Worm (Caenorhabditis elegans) whole organism, L1 larva: ENCODE data around the gene C47E8.1.

ENCODE experiments used
- C04F5.9 ChIP-seq: sonication (generic microtip); optimal IDR thresholded peaks from 2 replicates; lab custom pipeline; 2016; ENCODE audit warnings: missing genetic modification characterization, missing compliant biosample characterization
- C34B4.2 ChIP-seq: sonication (generic microtip); optimal IDR thresholded peaks from 2 replicates; lab custom pipeline; 2017; ENCODE audit warnings: mild to moderate bottlenecking, missing genetic modification characterization, missing compliant biosample characterization
- Y116A8C.19 ChIP-seq: sonication (generic microtip); optimal IDR thresholded peaks from 2 replicates; lab custom pipeline; 2016; ENCODE audit warnings: missing compliant biosample characterization, missing genetic modification characterization, borderline replicate concordance
- aha-1 ChIP-seq: fragments of 150-350 bp; optimal IDR thresholded peaks from 2 replicates; lab custom pipeline; 2014; ENCODE audit warnings: missing biosample characterization, missing genetic modification characterization
- alr-1 ChIP-seq: fragments of 200-800 bp; sonication (Bioruptor generic); optimal IDR thresholded peaks from 2 replicates; lab custom pipeline; 2018; ENCODE audit warnings: borderline replicate concordance, mild to moderate bottlenecking, missing genetic modification characterization, missing compliant biosample characterization
- aly-2 ChIP-seq: fragments of 150-350 bp; optimal IDR thresholded peaks from 2 replicates; lab custom pipeline; 2014; ENCODE audit warnings: missing biosample characterization, missing genetic modification characterization
- ama-1 ChIP-seq: fragments of 150-350 bp; optimal IDR thresholded peaks from 2 replicates; lab custom pipeline; 2014
- blmp-1 ChIP-seq: fragments of 150-350 bp; optimal IDR thresholded peaks from 2 replicates; lab custom pipeline; 2014; ENCODE audit warnings: missing biosample characterization, missing genetic modification characterization
- ceh-63 ChIP-seq: fragments of 200-800 bp; sonication (Bioruptor generic); optimal IDR thresholded peaks from 2 replicates; lab custom pipeline; 2018; ENCODE audit warnings: mild to moderate bottlenecking, missing genetic modification characterization, missing compliant biosample characterization
- ceh-82 ChIP-seq, 3 experiments: fragments of 150-350 bp in 1 of 3; sonication (generic microtip) in 2 of 3; optimal IDR thresholded peaks; 2 replicates each; lab custom pipeline; 2014 to 2017; ENCODE audit warnings: missing biosample characterization in 3 of 3, missing genetic modification characterization in 3 of 3
- ceh-88 ChIP-seq: fragments of 200-800 bp; sonication (Bioruptor generic); IDR thresholded peaks from 2 replicates; pipeline ENCODE4 v1.3.6; 2022; ENCODE audit warnings: missing genetic modification characterization, missing compliant biosample characterization
- dpl-1 ChIP-seq, 3 experiments: fragments of 150-350 bp in 2 of 3; sonication (generic microtip) in 1 of 3; optimal IDR thresholded peaks; 2 replicates each; lab custom pipeline; 2014 to 2017; ENCODE audit warnings: missing biosample characterization in 3 of 3, missing genetic modification characterization in 3 of 3, missing genetic modification reagents in 3 of 3
- efl-1 ChIP-seq, 4 experiments: fragments of 150-350 bp; optimal IDR thresholded peaks in 3 of 4; peaks in 1 of 4; 1 replicate in 1 of 4; 2 replicates in 3 of 4; lab custom pipeline; 2014; ENCODE audit warnings: missing biosample characterization in 2 of 4, missing genetic modification characterization in 2 of 4, missing genetic modification reagents in 2 of 4
- egl-13 ChIP-seq: sonication (generic microtip); optimal IDR thresholded peaks from 2 replicates; lab custom pipeline; 2016; ENCODE audit warnings: missing genotype, missing genetic modification reagents, missing genetic modification characterization, missing compliant biosample characterization
- fkh-10 ChIP-seq: sonication (generic microtip); optimal IDR thresholded peaks from 2 replicates; lab custom pipeline; 2017; ENCODE audit warnings: missing biosample characterization, missing genetic modification reagents, missing genetic modification characterization
- hlh-17 ChIP-seq: fragments of 200-800 bp; sonication (Bioruptor generic); optimal IDR thresholded peaks from 2 replicates; lab custom pipeline; 2018; ENCODE audit warnings: missing genetic modification characterization, mild to moderate bottlenecking, missing compliant biosample characterization, moderate library complexity, borderline replicate concordance
- lin-14 ChIP-seq: fragments of 200-800 bp; sonication (Bioruptor generic); optimal IDR thresholded peaks from 2 replicates; lab custom pipeline; 2018; ENCODE audit warnings: mild to moderate bottlenecking, missing genetic modification characterization, moderate library complexity, missing compliant biosample characterization
- lin-35 ChIP-seq, 2 experiments: fragments of 150-350 bp; optimal IDR thresholded peaks; 2 replicates each; lab custom pipeline; 2014; ENCODE audit warnings: missing biosample characterization in 2 of 2, missing genetic modification characterization in 2 of 2, missing genetic modification reagents in 2 of 2
- lir-3 ChIP-seq: sonication (generic microtip); optimal IDR thresholded peaks from 2 replicates; lab custom pipeline; 2016; ENCODE audit warnings: mild to moderate bottlenecking, missing genetic modification characterization, moderate library complexity, missing compliant biosample characterization; ENCODE audit not compliant: poor library complexity
- mab-9 ChIP-seq: fragments of 200-800 bp; sonication (Bioruptor generic); IDR thresholded peaks from 2 replicates; pipeline ENCODE4 v1.3.6; 2022; ENCODE audit warnings: missing genetic modification reagents, missing genetic modification characterization, missing compliant biosample characterization
- mef-2 ChIP-seq: fragments of 150-350 bp; optimal IDR thresholded peaks from 2 replicates; lab custom pipeline; 2014; ENCODE audit warnings: missing biosample characterization, missing genetic modification characterization
- nhr-11 ChIP-seq: fragments of 150-350 bp; optimal IDR thresholded peaks from 2 replicates; lab custom pipeline; 2014; ENCODE audit warnings: missing biosample characterization, missing genetic modification characterization
- nhr-20 ChIP-seq: sonication (generic microtip); optimal IDR thresholded peaks from 2 replicates; lab custom pipeline; 2016; ENCODE audit warnings: mild to moderate bottlenecking, missing genetic modification characterization, missing compliant biosample characterization
- nhr-47 ChIP-seq: sonication (generic microtip); optimal IDR thresholded peaks from 2 replicates; lab custom pipeline; 2016; ENCODE audit warnings: mild to moderate bottlenecking, missing genetic modification characterization, moderate library complexity, missing compliant biosample characterization
- nhr-84 ChIP-seq: sonication (generic microtip); optimal IDR thresholded peaks from 2 replicates; lab custom pipeline; 2017; ENCODE audit warnings: missing biosample characterization, missing genetic modification characterization
- nhr-85 ChIP-seq: sonication (generic microtip); peaks from one replicate; lab custom pipeline; 2016; ENCODE audit warnings: missing genetic modification characterization, inconsistent platforms, missing compliant biosample characterization
- pax-3 ChIP-seq: fragments of 200-800 bp; sonication (Bioruptor generic); optimal IDR thresholded peaks from 2 replicates; lab custom pipeline; 2018; ENCODE audit warnings: mild to moderate bottlenecking, missing genetic modification characterization, moderate library complexity, missing compliant biosample characterization
- rnt-1 ChIP-seq: sonication (generic microtip); optimal IDR thresholded peaks from 2 replicates; lab custom pipeline; 2016; ENCODE audit warnings: mild to moderate bottlenecking, missing genetic modification characterization, moderate library complexity, missing compliant biosample characterization
- swsn-7 ChIP-seq: sonication (generic microtip); optimal IDR thresholded peaks from 2 replicates; lab custom pipeline; 2016; ENCODE audit warnings: missing genetic modification characterization, missing compliant biosample characterization
- tlp-1 ChIP-seq: fragments of 150-350 bp; optimal IDR thresholded peaks from 2 replicates; lab custom pipeline; 2014; ENCODE audit warnings: missing biosample characterization, missing genetic modification characterization
- unc-62 ChIP-seq: fragments of 150-350 bp; optimal IDR thresholded peaks from 2 replicates; lab custom pipeline; 2014; ENCODE audit warnings: missing biosample characterization, missing genetic modification reagents, missing genetic modification characterization
- unc-86 ChIP-seq: sonication (generic microtip); optimal IDR thresholded peaks from 2 replicates; lab custom pipeline; 2016; ENCODE audit warnings: missing genetic modification characterization, missing compliant biosample characterization
- unc-98 ChIP-seq: fragments of 200-800 bp; sonication (Bioruptor generic); IDR thresholded peaks from 2 replicates; pipeline ENCODE4 v1.3.6; 2022; ENCODE audit warnings: missing genetic modification characterization, missing compliant biosample characterization
- zag-1 ChIP-seq: fragments of 150-350 bp; optimal IDR thresholded peaks from 2 replicates; lab custom pipeline; 2014; ENCODE audit warnings: missing biosample characterization, missing genetic modification characterization
- zip-4 ChIP-seq: fragments of 200-800 bp; sonication (Bioruptor generic); optimal IDR thresholded peaks from 2 replicates; lab custom pipeline; 2018; ENCODE audit warnings: mild to moderate bottlenecking, missing genetic modification characterization, moderate library complexity, missing compliant biosample characterization
- ztf-11 ChIP-seq, 2 experiments: sonication (generic microtip); optimal IDR thresholded peaks; 2 replicates each; lab custom pipeline; 2016 to 2017; ENCODE audit warnings: missing genetic modification characterization in 2 of 2, missing biosample characterization in 1 of 2, missing compliant biosample characterization in 1 of 2

Gene C47E8.1

DNA sequence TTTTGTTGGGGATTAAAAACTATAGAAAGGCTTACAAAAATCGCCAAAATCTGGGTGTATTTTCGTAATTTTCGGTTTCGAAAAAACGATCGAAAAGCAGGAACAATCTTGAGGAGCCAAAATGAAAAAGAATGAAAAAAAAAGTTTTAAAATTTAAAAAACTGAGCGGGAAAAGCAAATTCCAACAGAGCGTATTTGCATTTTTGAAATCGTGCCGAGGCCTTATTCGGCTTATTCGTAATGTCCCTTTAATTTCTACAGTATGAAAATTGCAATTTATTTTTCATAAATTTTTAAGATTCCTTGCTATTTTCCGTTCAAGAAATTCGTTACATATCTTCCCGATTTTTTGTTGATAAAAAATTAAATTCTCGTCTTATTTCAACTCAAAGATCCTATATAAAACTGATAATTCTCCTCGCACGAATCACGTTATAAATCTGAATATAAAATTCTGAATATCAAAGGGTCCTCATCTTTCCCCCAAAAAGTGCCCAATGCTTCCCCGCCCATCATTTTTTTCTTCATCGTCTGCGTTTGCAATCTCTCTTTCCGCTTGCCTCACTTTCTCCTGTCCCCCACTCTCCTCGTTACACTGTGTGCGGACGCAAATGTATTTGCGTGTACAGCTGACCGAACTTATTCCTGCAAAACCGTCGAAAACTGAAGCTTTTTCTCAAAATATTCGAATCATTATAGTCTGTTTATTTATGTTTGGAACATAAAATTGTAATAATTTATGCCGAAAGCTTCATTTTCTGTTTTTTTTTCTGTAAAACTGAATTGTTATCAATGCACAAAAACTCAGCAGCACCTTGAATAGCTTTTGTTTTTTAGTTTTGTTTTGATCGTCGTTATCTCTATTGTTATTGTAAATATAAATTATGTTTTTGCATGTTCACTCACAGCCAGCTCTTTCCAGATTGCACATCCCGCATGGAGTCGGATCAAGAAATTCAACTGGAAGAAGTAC lies 19.7 kb upstream of the C47E8.1 start, which contains the start of the genes rfc-1 and pmp-3 (continued):
- TF ChIP-seq unc-62 (no peak), dpl-1 (GFP tag; optimal IDR thresholded peaks at IDR 0.05; lab: Kevin White, UChicago) (peak; percentile 82 to 88 (median 86)), efl-1 (optimal IDR thresholded peaks at IDR 0.05; lab: Kevin White, UChicago) (peak; percentile 87 to 93), efl-1 (GFP tag; optimal IDR thresholded peaks at IDR 0.05 in 1 of 2; lab: Kevin White, UChicago) (peak; percentile 88 to 99), alr-1 (tag; lab: Kevin White, UChicago) (no peak), egl-13 (tag; lab: Kevin White, UChicago) (no peak), zip-4 (GFP tag; lab: Kevin White, UChicago) (no peak), nhr-20 (peak; percentile 30), ceh-82 (tag; optimal IDR thresholded peaks at IDR 0.05; lab: Kevin White, UChicago) (no peak), fkh-10 (GFP tag; lab: Kevin White, UChicago) (no peak), C04F5.9 (tag; lab: Kevin White, UChicago) (no peak), Y116A8C.19 (tag; lab: Kevin White, UChicago) (no peak), ceh-88 (GFP tag; lab: Robert Waterston, UW) (no peak), mab-9 (GFP tag; lab: Robert Waterston, UW) (no peak), mef-2 (tag; lab: Kevin White, UChicago) (no peak), nhr-11 (tag; lab: Kevin White, UChicago) (no peak), unc-86 (tag; lab: Kevin White, UChicago) (no peak), zag-1 (tag; lab: Kevin White, UChicago) (no peak), hlh-17 (GFP tag; lab: Kevin White, UChicago) (no peak), nhr-84 (tag; lab: Kevin White, UChicago) (no peak), nhr-47 (tag; lab: Kevin White, UChicago) (no peak), tlp-1 (tag; lab: Kevin White, UChicago) (no peak), ceh-63 (GFP tag; lab: Kevin White, UChicago) (no peak), unc-98 (no peak), lin-35 (GFP tag; optimal IDR thresholded peaks at IDR 0.05; lab: Kevin White, UChicago) (peak; percentile 79 to 93), swsn-7 (tag; lab: Kevin White, UChicago) (peak; percentile 9), aly-2 (tag; lab: Kevin White, UChicago) (no peak), nhr-85 (peak; percentile 20), pax-3 (tag; lab: Kevin White, UChicago) (no peak), ztf-11 (tag; optimal IDR thresholded peaks at IDR 0.05; lab: Kevin White, UChicago) (no peak), lir-3 (tag; lab: Kevin White, UChicago) (no peak), C34B4.2 (no peak), aha-1 (tag; lab: Kevin White, UChicago) (no peak), blmp-1 (tag; lab: Kevin White, UChicago) (peak; percentile 93), ama-1 (lab: Kevin White, UChicago) (no peak), rnt-1 (tag; lab: Kevin White, UChicago) (peak; percentile 20)
- TF ChIP-seq, all 84 proteins: peak for 19

DNA sequence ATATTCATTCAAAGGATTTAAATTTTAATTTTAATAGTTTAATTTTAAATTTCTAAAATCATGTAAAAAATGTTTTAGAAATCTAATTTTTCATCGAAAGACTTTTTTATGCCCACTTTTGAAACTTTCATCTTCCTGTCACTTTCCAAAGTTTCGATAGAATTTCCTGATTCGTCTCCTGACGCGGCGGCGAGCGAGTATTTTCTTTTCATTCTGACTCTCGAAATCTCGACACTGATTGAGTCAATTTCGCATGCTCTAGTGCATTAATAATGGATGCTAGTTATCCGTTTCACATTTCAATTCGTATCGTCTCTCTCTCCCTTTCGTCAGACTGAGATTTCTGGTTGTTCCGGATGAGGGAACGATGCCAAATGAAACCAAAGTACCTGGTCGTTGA lies 17.0 kb upstream of the C47E8.1 start:
- TF ChIP-seq fkh-10 (GFP tag; lab: Kevin White, UChicago) (peak; percentile 86), hlh-17 (GFP tag; lab: Kevin White, UChicago) (no peak), efl-1 (optimal IDR thresholded peaks at IDR 0.05; lab: Kevin White, UChicago) (no peak), efl-1 (GFP tag; optimal IDR thresholded peaks at IDR 0.05 in 1 of 2; lab: Kevin White, UChicago) (peak in 1 of 2 experiments; percentile 66), lin-14 (GFP tag; lab: Kevin White, UChicago) (peak; percentile 45)
- TF ChIP-seq, all 84 proteins: peak for 3
